Fruit fly (Drosophila melanogaster): ENCODE results near the gene CG8661.

Gene CG8661

DNA sequence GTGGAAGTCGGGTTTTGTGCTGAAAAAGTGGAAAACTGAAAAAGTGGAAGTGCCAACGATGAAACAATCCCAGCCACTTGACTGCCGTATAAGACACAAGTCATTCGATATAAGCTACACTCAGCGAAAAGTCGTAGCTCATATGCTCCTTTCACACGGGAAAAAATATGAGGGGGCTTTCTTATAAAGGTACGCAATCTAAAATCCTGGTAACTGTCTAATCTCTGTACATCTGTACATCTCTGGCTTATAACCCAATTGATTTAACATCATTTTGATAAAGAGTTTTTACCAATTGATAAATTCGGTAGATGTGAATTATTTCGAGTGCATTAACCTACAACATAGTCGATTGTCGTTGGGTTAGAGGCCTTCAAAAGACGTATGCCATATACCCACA lies 9.5 kb downstream of the CG8661 start:
- TF ChIP-seq Crg-1 (GFP tag; optimal IDR thresholded peaks at IDR 0.05), result no peak
- TF ChIP-seq kay (GFP tag; ENCODE audit: borderline replicate concordance), result no peak

DNA sequence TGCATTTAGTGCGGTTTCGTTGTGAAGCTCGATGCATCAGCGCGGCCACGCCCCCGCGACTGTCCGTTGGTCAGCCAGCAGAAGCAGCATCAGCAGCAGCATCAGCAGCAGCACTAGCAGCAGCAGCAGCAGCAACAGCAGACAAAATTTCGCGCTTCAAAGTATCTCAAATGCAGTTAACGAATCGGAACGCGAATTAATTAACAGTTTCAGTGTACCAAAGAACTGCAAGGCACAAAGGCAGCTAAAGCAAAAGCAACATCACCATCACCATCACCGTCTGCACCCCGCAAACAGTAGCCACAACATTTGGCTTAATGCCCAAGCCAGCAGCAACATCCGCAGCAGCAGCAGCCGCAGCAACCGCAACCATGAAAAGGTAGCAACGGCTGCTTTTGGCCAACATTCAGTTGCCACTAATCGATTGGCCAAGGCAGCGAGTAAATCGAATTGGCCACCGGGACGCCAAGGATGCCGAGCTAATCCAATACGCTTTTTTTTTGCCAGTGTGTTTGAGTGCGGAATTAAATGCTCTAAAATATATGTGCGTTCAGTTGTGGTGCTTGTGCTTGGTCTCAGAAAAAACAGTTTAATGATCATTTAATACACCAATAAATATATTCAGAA lies 18.8 kb downstream of the CG8661 start:
- TF ChIP-seq CG7101 (tag; optimal IDR thresholded peaks at IDR 0.05), result no peak
- TF ChIP-seq CG12768 (GFP tag; optimal IDR thresholded peaks at IDR 0.05), result no peak
- TF ChIP-seq Clk (GFP tag; optimal IDR thresholded peaks at IDR 0.05), result no peak
- TF ChIP-seq Crg-1 (GFP tag; optimal IDR thresholded peaks at IDR 0.05), result no peak
- no peak for TF ChIP-seq CG5204 (GFP tag; optimal IDR thresholded peaks at IDR 0.05)
- TF ChIP-seq CG33017 (tag; optimal IDR thresholded peaks at IDR 0.05), result no peak
- TF ChIP-seq toe (GFP tag; optimal IDR thresholded peaks at IDR 0.05), result no peak
- no peak for TF ChIP-seq ovo (GFP tag; optimal IDR thresholded peaks at IDR 0.05)
- no peak for TF ChIP-seq kay (GFP tag; ENCODE audit: borderline replicate concordance)
- no peak for TF ChIP-seq bab1 (GFP tag; optimal IDR thresholded peaks at IDR 0.05)

DNA sequence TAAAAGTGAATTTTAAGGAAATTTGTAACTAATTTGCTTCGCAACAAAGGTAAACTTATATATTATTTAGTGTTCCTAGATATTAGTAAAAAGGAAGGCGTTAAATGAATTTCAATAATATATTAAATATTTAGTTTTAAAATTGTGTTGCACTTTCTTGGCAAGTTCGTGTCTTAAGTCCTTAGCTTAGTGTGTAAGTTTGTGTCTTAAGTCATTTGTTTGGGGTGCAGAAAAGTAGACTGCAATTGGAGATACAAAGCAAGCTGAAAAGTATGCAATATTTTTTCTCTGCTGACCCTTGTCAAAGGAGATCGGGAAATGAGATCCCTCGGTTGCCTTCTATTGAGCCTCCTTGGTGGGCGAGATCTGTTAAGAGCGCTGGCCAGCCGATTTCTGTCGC lies 22.3 kb downstream of the CG8661 start:
- no peak for TF ChIP-seq CG7101 (tag; optimal IDR thresholded peaks at IDR 0.05)
- no peak for TF ChIP-seq Clk (GFP tag; optimal IDR thresholded peaks at IDR 0.05)
- no peak for TF ChIP-seq bab1 (GFP tag; optimal IDR thresholded peaks at IDR 0.05)
- TF ChIP-seq CG5204 (GFP tag; optimal IDR thresholded peaks at IDR 0.05), result no peak

dm6 chrX:17255677-17256076 lies 28.6 kb downstream of the CG8661 start:
- TF ChIP-seq Hr96 (GFP tag; optimal IDR thresholded peaks at IDR 0.05) (no peak), tj (GFP tag; optimal IDR thresholded peaks at IDR 0.05) (no peak), CG11617 (GFP tag; optimal IDR thresholded peaks at IDR 0.05) (no peak), CG1620 (GFP tag; optimal IDR thresholded peaks at IDR 0.05) (no peak), CG33017 (tag; optimal IDR thresholded peaks at IDR 0.05) (no peak), Crg-1 (GFP tag; optimal IDR thresholded peaks at IDR 0.05) (no peak)

dm6 chrX:17254094-17254493 lies 30.2 kb downstream of the CG8661 start:
- TF ChIP-seq cnc (optimal IDR thresholded peaks at IDR 0.05) (no peak), pad (GFP tag; optimal IDR thresholded peaks at IDR 0.05) (no peak), Hr96 (GFP tag; optimal IDR thresholded peaks at IDR 0.05) (no peak), CG7045 (GFP tag; optimal IDR thresholded peaks at IDR 0.05) (no peak), toe (GFP tag; optimal IDR thresholded peaks at IDR 0.05) (no peak), Crg-1 (GFP tag; optimal IDR thresholded peaks at IDR 0.05) (no peak), Clk (GFP tag; optimal IDR thresholded peaks at IDR 0.05) (no peak), CG7101 (tag; optimal IDR thresholded peaks at IDR 0.05) (no peak), CG33017 (tag; optimal IDR thresholded peaks at IDR 0.05) (no peak), cic (GFP tag; optimal IDR thresholded peaks at IDR 0.05) (no peak), CG1620 (GFP tag; optimal IDR thresholded peaks at IDR 0.05) (no peak), tj (GFP tag; optimal IDR thresholded peaks at IDR 0.05) (no peak), Mnt (GFP tag; optimal IDR thresholded peaks at IDR 0.05) (no peak), CG12768 (GFP tag; optimal IDR thresholded peaks at IDR 0.05) (no peak), ovo (GFP tag; optimal IDR thresholded peaks at IDR 0.05) (no peak), CG14711 (tag; optimal IDR thresholded peaks at IDR 0.05) (no peak), CG5204 (GFP tag; optimal IDR thresholded peaks at IDR 0.05) (no peak)

- peak; percentile 41 for TF ChIP-seq Mnt (GFP tag; optimal IDR thresholded peaks at IDR 0.05)
- no peak for TF ChIP-seq Crg-1 (GFP tag; optimal IDR thresholded peaks at IDR 0.05)
These were observed 35.0 kb downstream of the CG8661 start, which contains the start of gene CG8675 for dm6 chrX:17249326-17249725. Gene CG8675 (minus strand): TSS chrX:17249502.

DNA sequence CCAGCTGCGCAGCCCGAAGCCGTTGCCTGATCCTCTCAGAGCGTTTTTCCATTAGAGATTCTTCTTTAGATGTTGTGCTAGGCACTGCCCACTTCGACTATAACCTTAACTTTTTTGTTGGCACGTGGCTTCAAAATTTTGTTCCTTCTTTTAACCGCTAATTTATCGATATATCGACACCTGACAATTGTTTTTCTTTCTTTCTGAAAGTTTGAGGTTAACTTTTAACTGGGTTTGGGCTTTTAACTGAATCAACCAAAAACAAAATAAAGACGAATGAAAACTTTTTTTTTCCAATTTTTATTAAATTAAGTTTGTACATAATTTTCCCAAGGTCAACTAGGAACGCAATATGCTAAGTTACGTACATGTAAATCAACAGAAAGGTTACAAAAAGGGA lies 37.4 kb downstream of the CG8661 start, which contains the start of gene CG42854:
CG42854 (minus strand) TSS at position 101 of the 400 bp plus-strand sequence.
- no peak for TF ChIP-seq CG1620 (GFP tag; optimal IDR thresholded peaks at IDR 0.05)
- TF ChIP-seq CG7101 (tag; optimal IDR thresholded peaks at IDR 0.05), result no peak
- TF ChIP-seq toe (GFP tag; optimal IDR thresholded peaks at IDR 0.05), result no peak
- TF ChIP-seq tj (GFP tag; optimal IDR thresholded peaks at IDR 0.05), result no peak
- TF ChIP-seq cic (GFP tag; optimal IDR thresholded peaks at IDR 0.05), result no peak
- no peak for TF ChIP-seq Mnt (GFP tag; optimal IDR thresholded peaks at IDR 0.05)
- TF ChIP-seq CG11617 (GFP tag; optimal IDR thresholded peaks at IDR 0.05), result no peak
- TF ChIP-seq pad (GFP tag; optimal IDR thresholded peaks at IDR 0.05), result no peak
- no peak for TF ChIP-seq CG14711 (tag; optimal IDR thresholded peaks at IDR 0.05)
- TF ChIP-seq Clk (GFP tag; optimal IDR thresholded peaks at IDR 0.05), result no peak

DNA sequence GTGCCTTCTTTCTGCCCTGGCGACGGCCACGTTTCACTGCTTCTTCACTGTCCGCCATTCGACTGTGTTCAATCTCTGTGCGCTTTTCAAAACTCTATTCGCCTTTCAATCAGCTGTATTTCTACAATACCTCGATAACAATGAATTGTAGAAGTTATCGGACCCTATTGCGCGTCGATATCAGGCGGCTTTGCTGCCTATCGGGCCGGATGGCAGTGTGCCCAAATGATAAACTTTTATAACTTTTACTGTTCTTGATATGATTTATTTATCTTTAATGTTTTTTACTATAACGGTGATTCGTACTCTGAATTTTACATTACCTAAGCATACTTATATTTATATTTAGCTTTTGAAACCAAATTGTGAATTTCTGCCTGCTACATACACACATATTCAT lies 39.4 kb downstream of the CG8661 start, which contains the start of gene CG8915:
CG8915 (minus strand) TSS at position 148 of the 400 bp plus-strand sequence.
- TF ChIP-seq ovo (GFP tag; optimal IDR thresholded peaks at IDR 0.05) (no peak), cic (GFP tag; optimal IDR thresholded peaks at IDR 0.05) (no peak), bab1 (GFP tag; optimal IDR thresholded peaks at IDR 0.05) (peak; percentile 42), CG12768 (GFP tag; optimal IDR thresholded peaks at IDR 0.05) (no peak), pad (GFP tag; optimal IDR thresholded peaks at IDR 0.05) (no peak), Mnt (GFP tag; optimal IDR thresholded peaks at IDR 0.05) (no peak), Crg-1 (GFP tag; optimal IDR thresholded peaks at IDR 0.05) (no peak), tj (GFP tag; optimal IDR thresholded peaks at IDR 0.05) (no peak), CG5204 (GFP tag; optimal IDR thresholded peaks at IDR 0.05) (peak; percentile 2), toe (GFP tag; optimal IDR thresholded peaks at IDR 0.05) (no peak)

Data from whole organism, adult.